Fruit fly (Drosophila melanogaster) whole organism, pupa: ENCODE data around the gene CG7252.

Experiments used
- CG12605 ChIP-seq: fragments of 200-800 bp; sonication (Bioruptor generic); IDR thresholded peaks from 2 replicates; pipeline ENCODE4 v1.3.6; 2022; ENCODE audit warnings: missing biosample characterization, missing genetic modification characterization
- CG13204 ChIP-seq: fragments of 200-800 bp; sonication (Bioruptor generic); optimal IDR thresholded peaks from 2 replicates; lab custom pipeline; 2018; ENCODE audit warnings: missing biosample characterization, mild to moderate bottlenecking, missing genetic modification characterization, moderate library complexity
- CG15710 ChIP-seq: fragments of 200-800 bp; sonication (Bioruptor generic); optimal IDR thresholded peaks from 2 replicates; lab custom pipeline; 2018; ENCODE audit warnings: missing biosample characterization, mild to moderate bottlenecking, missing genetic modification characterization, moderate library complexity
- CG17806 ChIP-seq: fragments of 200-800 bp; sonication (Bioruptor generic); optimal IDR thresholded peaks from 2 replicates; lab custom pipeline; 2018; ENCODE audit warnings: missing biosample characterization, mild to moderate bottlenecking, missing genetic modification characterization, moderate library complexity
- CG32121 ChIP-seq: fragments of 200-800 bp; sonication (Bioruptor generic); IDR thresholded peaks from 2 replicates; pipeline ENCODE4 v1.3.6; 2022; ENCODE audit warnings: missing biosample characterization, missing genetic modification characterization
- CG34367 ChIP-seq: fragments of 200-800 bp; sonication (Bioruptor generic); optimal IDR thresholded peaks from 2 replicates; lab custom pipeline; 2018; ENCODE audit warnings: missing biosample characterization, mild to moderate bottlenecking, missing genetic modification characterization
- CG8159 ChIP-seq: fragments of 200-800 bp; sonication (Bioruptor generic); optimal IDR thresholded peaks from 3 replicates; lab custom pipeline; 2018; ENCODE audit warnings: missing biosample characterization, mild to moderate bottlenecking, missing genetic modification characterization, moderate library complexity
- CG8301 ChIP-seq: fragments of 200-800 bp; sonication (Bioruptor generic); optimal IDR thresholded peaks from 2 replicates; lab custom pipeline; 2018; ENCODE audit warnings: missing biosample characterization, mild to moderate bottlenecking, missing genetic modification characterization
- CG9948 ChIP-seq: fragments of 200-800 bp; sonication (Bioruptor generic); optimal IDR thresholded peaks from 2 replicates; lab custom pipeline; 2018; ENCODE audit warnings: missing biosample characterization, mild to moderate bottlenecking, missing genetic modification characterization, moderate library complexity
- D1 ChIP-seq: fragments of 200-800 bp; sonication (Bioruptor generic); optimal IDR thresholded peaks from 2 replicates; lab custom pipeline; 2018; ENCODE audit warnings: missing biosample characterization, mild to moderate bottlenecking, missing genetic modification characterization, moderate library complexity
- EcR ChIP-seq: fragments of 200-800 bp; sonication (Bioruptor generic); optimal IDR thresholded peaks from 3 replicates; lab custom pipeline; 2019; ENCODE audit warnings: missing biosample characterization, missing genetic modification characterization, mild to moderate bottlenecking, moderate library complexity, missing genetic modification reagents
- Ets98B ChIP-seq: fragments of 200-800 bp; sonication (Bioruptor generic); IDR thresholded peaks from 2 replicates; pipeline ENCODE4 v1.3.6; 2022; ENCODE audit warnings: missing biosample characterization, missing genetic modification characterization
- Pif1A ChIP-seq: fragments of 200-800 bp; sonication (Bioruptor generic); optimal IDR thresholded peaks from 3 replicates; lab custom pipeline; 2016; ENCODE audit warnings: missing biosample characterization, missing genetic modification characterization
- Pif1B ChIP-seq: fragments of 200-800 bp; sonication (Bioruptor generic); optimal IDR thresholded peaks from 3 replicates; lab custom pipeline; 2016; ENCODE audit warnings: missing biosample characterization, missing genetic modification characterization
- Snoo ChIP-seq: fragments of 200-800 bp; sonication (Bioruptor generic); optimal IDR thresholded peaks from 3 replicates; lab custom pipeline; 2017; ENCODE audit warnings: missing biosample characterization, mild to moderate bottlenecking, missing genetic modification characterization, inconsistent platforms
- fd96Ca ChIP-seq: fragments of 200-800 bp; sonication (Bioruptor generic); IDR thresholded peaks from 3 replicates; pipeline ENCODE4 v1.3.6; 2022; ENCODE audit warnings: missing biosample characterization, missing genetic modification characterization
- gl ChIP-seq: fragments of 200-800 bp; sonication (Bioruptor generic); optimal IDR thresholded peaks from 2 replicates; lab custom pipeline; 2018; ENCODE audit warnings: missing biosample characterization, mild to moderate bottlenecking, missing genetic modification characterization
- rn ChIP-seq: fragments of 200-800 bp; sonication (Bioruptor generic); IDR thresholded peaks from 2 replicates; pipeline ENCODE4 v1.3.6; 2022; ENCODE audit warnings: missing biosample characterization, missing genetic modification characterization

Gene CG7252

DNA sequence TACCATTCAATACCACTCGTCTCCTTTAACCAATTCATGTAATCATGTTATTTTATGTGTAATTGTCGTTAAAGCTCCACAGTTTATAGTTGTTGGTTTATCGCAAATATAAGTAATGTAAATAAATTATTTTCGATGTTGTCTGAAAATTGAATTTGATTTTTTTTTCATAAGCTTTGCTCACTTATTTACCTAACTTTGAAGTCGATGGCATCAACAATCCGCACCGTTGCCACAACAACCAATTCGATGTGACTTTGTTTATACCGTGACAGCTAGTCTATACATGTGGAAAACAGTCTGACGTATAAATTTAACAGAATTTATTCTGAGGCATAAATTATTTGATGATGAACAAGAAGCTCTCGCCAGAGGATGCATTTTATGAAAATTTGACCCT, 43.0 kb downstream of the CG7252 start, which contains the start of gene CG6931:
Gene CG6931 (plus strand): TSS at position 301 of the 400 bp plus-strand sequence.
- TF ChIP-seq CG9948 (tag; lab: Kevin White, UChicago) (no peak), CG17806 (tag; lab: Kevin White, UChicago) (no peak), EcR (GFP tag; lab: Kevin White, UChicago) (no peak), CG32121 (GFP tag; lab: Robert Waterston, UW) (no peak), CG15710 (no peak), CG34367 (no peak), D1 (tag; lab: Kevin White, UChicago) (no peak), CG8301 (tag; lab: Kevin White, UChicago) (no peak), Pif1B (no peak), Snoo (tag; lab: Kevin White, UChicago) (no peak), CG13204 (no peak), gl (tag; lab: Kevin White, UChicago) (no peak), Pif1A (no peak), CG12605 (no peak), fd96Ca (GFP tag; lab: Robert Waterston, UW) (no peak), Ets98B (GFP tag; lab: Robert Waterston, UW) (no peak), CG8159 (tag; lab: Kevin White, UChicago) (no peak)

DNA sequence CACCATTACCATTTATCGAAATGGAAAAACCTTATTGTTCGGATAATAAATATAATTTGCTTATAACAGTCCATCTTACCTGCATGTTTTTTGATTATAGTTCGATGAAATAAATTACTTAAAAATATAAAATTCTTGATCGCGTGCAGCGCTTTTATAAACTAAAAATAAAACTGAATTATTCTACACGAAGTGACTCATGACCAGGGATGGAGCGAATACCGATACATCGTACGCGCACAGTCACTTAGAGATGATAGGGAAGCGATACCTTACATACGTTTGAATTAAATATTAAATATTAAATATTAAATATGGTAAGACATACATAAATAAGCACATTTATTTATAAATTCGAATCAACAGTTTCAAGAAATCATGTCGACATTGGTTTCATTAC, 45.5 kb downstream of the CG7252 start, which contains the start of gene viaf:
Gene viaf (minus strand): TSS at position 220 of the 400 bp plus-strand sequence.
- no peak for TF ChIP-seq fd96Ca (GFP tag; lab: Robert Waterston, UW)
- no peak for TF ChIP-seq rn (GFP tag; lab: Robert Waterston, UW)
- TF ChIP-seq Ets98B (GFP tag; lab: Robert Waterston, UW), result peak; percentile 45
- no peak for TF ChIP-seq Snoo (tag; lab: Kevin White, UChicago)
- TF ChIP-seq Pif1A, result no peak
- TF ChIP-seq EcR (GFP tag; lab: Kevin White, UChicago), result no peak
- TF ChIP-seq D1 (tag; lab: Kevin White, UChicago), result no peak

DNA sequence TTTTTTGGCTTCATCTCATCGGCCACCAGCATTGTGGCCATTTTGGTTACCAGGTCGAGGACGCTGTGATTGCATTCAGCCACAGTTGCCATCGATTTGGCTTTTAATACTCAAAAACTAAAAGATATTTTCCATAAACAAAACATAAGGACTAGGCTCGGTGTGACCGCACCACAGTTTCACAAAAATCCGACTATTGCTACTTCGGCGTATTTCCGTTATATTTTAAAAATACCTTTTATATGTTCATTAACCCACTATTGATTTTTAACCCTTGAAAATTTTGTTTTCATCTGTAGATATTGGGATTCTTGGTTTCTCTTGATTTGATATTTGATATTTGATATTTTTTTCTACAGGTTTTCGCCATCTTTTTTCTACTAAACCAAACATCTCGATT, 50.5 kb downstream of the CG7252 start, which contains the start of gene Grip163:
Gene Grip163 (minus strand): TSS at position 180 of the 400 bp plus-strand sequence.
- TF ChIP-seq CG13204 (no peak), Snoo (tag; lab: Kevin White, UChicago) (no peak), CG32121 (GFP tag; lab: Robert Waterston, UW) (no peak)
